Worm (Caenorhabditis elegans) whole organism, midembryonic: ENCODE data around the gene ZC487.2.

ENCODE experiments used
- flt-1 ChIP-seq: fragments of 200-800 bp; sonication (Bioruptor generic); IDR thresholded peaks from 2 replicates; pipeline ENCODE4 v1.3.6; 2022; ENCODE audit warnings: missing genetic modification characterization, missing compliant biosample characterization
- klf-2 ChIP-seq: fragments of 200-800 bp; sonication (Bioruptor generic); conservative IDR thresholded peaks from 2 replicates; pipeline ENCODE4 v1.3.6; 2022; ENCODE audit warnings: missing genetic modification reagents, missing genetic modification characterization, missing compliant biosample characterization
- ref-1 ChIP-seq: fragments of 200-800 bp; sonication (Bioruptor generic); conservative IDR thresholded peaks from 2 replicates; pipeline ENCODE4 v1.3.6; 2022; ENCODE audit warnings: missing genetic modification reagents, missing genetic modification characterization, missing compliant biosample characterization
- tab-1 ChIP-seq: fragments of 200-800 bp; sonication (Bioruptor generic); IDR thresholded peaks from 2 replicates; pipeline ENCODE4 v1.3.6; 2022; ENCODE audit warnings: missing genetic modification characterization, missing compliant biosample characterization
- ztf-23 ChIP-seq: fragments of 200-800 bp; sonication (Bioruptor generic); IDR thresholded peaks from 2 replicates; pipeline ENCODE4 v1.3.6; 2022; ENCODE audit warnings: missing genetic modification reagents, missing genetic modification characterization, missing compliant biosample characterization

ce11 chrV:6758017-6758416 is 35.7 kb upstream of the ZC487.2 start, which contains the start of gene dbl-1:
- no peak for TF ChIP-seq ref-1 (GFP tag; lab: Robert Waterston, UW)
- no peak for TF ChIP-seq tab-1 (GFP tag; lab: Robert Waterston, UW)
- no peak for TF ChIP-seq ztf-23 (GFP tag; lab: Robert Waterston, UW)
- TF ChIP-seq flt-1 (GFP tag; lab: Robert Waterston, UW) = no peak
- TF ChIP-seq klf-2 (GFP tag; lab: Robert Waterston, UW) = no peak
